Fruit fly (Drosophila melanogaster): ENCODE results near the gene RpL13.

dm6 chr2L:9956993-9957652 lies 10.0 kb upstream of the RpL13 start, which contains the start of the genes CG4658 and CG5846:
- peak; percentile 86 for TF ChIP-seq Ets21C (GFP tag; optimal IDR thresholded peaks at IDR 0.05)
- TF ChIP-seq Hr38 (GFP tag; optimal IDR thresholded peaks at IDR 0.05), result no peak
- peak; percentile 74 for TF ChIP-seq CG6808 (GFP tag; optimal IDR thresholded peaks at IDR 0.05)
- TF ChIP-seq ss (GFP tag; optimal IDR thresholded peaks at IDR 0.05), result peak in 1 of 2 experiments; percentile 78
- peak; percentile 40 for TF ChIP-seq CG6854 (GFP tag; optimal IDR thresholded peaks at IDR 0.05)
- peak; percentile 96 for TF ChIP-seq OdsH (GFP tag; optimal IDR thresholded peaks at IDR 0.05)
- TF ChIP-seq esn (GFP tag; optimal IDR thresholded peaks at IDR 0.05), result peak; percentile 97
- no peak for TF ChIP-seq CG6276 (GFP tag; optimal IDR thresholded peaks at IDR 0.05)

Data from whole organism, prepupa.